Worm (Caenorhabditis elegans) whole organism, young adult: ENCODE results near the gene mob-2.

Experiments used
- B0019.2 ChIP-seq: fragments of 200-800 bp; sonication (Bioruptor generic); conservative IDR thresholded peaks from 2 replicates; pipeline ENCODE4 v1.3.6; 2022; ENCODE audit warnings: missing genetic modification reagents, missing genetic modification characterization, missing compliant biosample characterization
- B0035.1 ChIP-seq: sonication (generic microtip); optimal IDR thresholded peaks from 2 replicates; lab custom pipeline; 2016; ENCODE audit warnings: missing genetic modification characterization, mild to moderate bottlenecking, missing compliant biosample characterization, missing genotype, missing genetic modification reagents
- B0336.3 ChIP-seq: fragments of 200-800 bp; sonication (Bioruptor generic); IDR thresholded peaks from 2 replicates; pipeline ENCODE4 v1.3.6; 2022; ENCODE audit warnings: missing genetic modification characterization, missing compliant biosample characterization
- C06A6.2 ChIP-seq: fragments of 200-800 bp; sonication (Bioruptor generic); conservative IDR thresholded peaks from 2 replicates; pipeline ENCODE4 v1.3.6; 2022; ENCODE audit warnings: missing genetic modification characterization, missing compliant biosample characterization
- F22D6.2 ChIP-seq: sonication (generic microtip); optimal IDR thresholded peaks from 2 replicates; lab custom pipeline; 2016; ENCODE audit warnings: mild to moderate bottlenecking, missing genetic modification characterization, missing compliant biosample characterization
- F33H1.4 ChIP-seq: fragments of 200-800 bp; sonication (Bioruptor generic); IDR thresholded peaks from 2 replicates; pipeline ENCODE4 v1.3.6; 2022; ENCODE audit warnings: missing genetic modification reagents, missing genetic modification characterization, missing compliant biosample characterization
- F49E8.2 ChIP-seq: sonication (generic microtip); optimal IDR thresholded peaks from 3 replicates; lab custom pipeline; 2017; ENCODE audit warnings: missing genetic modification characterization, mild to moderate bottlenecking, missing compliant biosample characterization, antibody characterized with exemption, moderate library complexity; ENCODE audit not compliant: insufficient read depth
- F57A8.1 ChIP-seq: fragments of 200-800 bp; sonication (Bioruptor generic); optimal IDR thresholded peaks from 2 replicates; lab custom pipeline; 2018; ENCODE audit warnings: mild to moderate bottlenecking, missing genetic modification characterization, moderate library complexity, missing compliant biosample characterization
- F57C9.4 ChIP-seq: sonication (generic microtip); optimal IDR thresholded peaks from 2 replicates; lab custom pipeline; 2017; ENCODE audit warnings: mild to moderate bottlenecking, missing genetic modification characterization, missing compliant biosample characterization
- K11D2.4 ChIP-seq: fragments of 200-800 bp; sonication (Bioruptor generic); IDR thresholded peaks from 2 replicates; pipeline ENCODE4 v1.3.6; 2022; ENCODE audit warnings: missing genetic modification reagents, missing genetic modification characterization, missing compliant biosample characterization
- T26A5.8 ChIP-seq: sonication (generic microtip); optimal IDR thresholded peaks from 2 replicates; lab custom pipeline; 2016; ENCODE audit warnings: missing genetic modification characterization, missing compliant biosample characterization
- Y53F4B.3 ChIP-seq: fragments of 200-800 bp; sonication (Bioruptor generic); IDR thresholded peaks from 2 replicates; pipeline ENCODE4 v1.3.6; 2022; ENCODE audit warnings: missing genetic modification reagents, missing genetic modification characterization, missing compliant biosample characterization
- Y67H2A.10 ChIP-seq: fragments of 200-800 bp; sonication (Bioruptor generic); conservative IDR thresholded peaks from 2 replicates; pipeline ENCODE4 v1.3.6; 2022; ENCODE audit warnings: missing genetic modification reagents, missing genetic modification characterization, missing compliant biosample characterization
- Y79H2A.3 ChIP-seq: fragments of 200-800 bp; sonication (Bioruptor generic); conservative IDR thresholded peaks from 2 replicates; pipeline ENCODE4 v1.3.6; 2022; ENCODE audit warnings: missing genetic modification reagents, missing genetic modification characterization, missing compliant biosample characterization
- ZK185.1 ChIP-seq: sonication (generic microtip); optimal IDR thresholded peaks from 2 replicates; lab custom pipeline; 2016; ENCODE audit warnings: mild to moderate bottlenecking, missing genetic modification characterization, missing compliant biosample characterization; ENCODE audit not compliant: poor library complexity, severe bottlenecking
- ama-1 ChIP-seq, 3 experiments: fragments of 150-350 bp in 1 of 3; sonication (generic microtip) in 2 of 3; optimal IDR thresholded peaks; 2 replicates each; lab custom pipeline; 2014 to 2018; ENCODE audit warnings: missing biosample characterization in 2 of 3, missing genetic modification characterization in 2 of 3, missing genetic modification reagents in 2 of 3
- athp-1 ChIP-seq: sonication (generic microtip); optimal IDR thresholded peaks from 2 replicates; lab custom pipeline; 2017; ENCODE audit warnings: mild to moderate bottlenecking, missing genetic modification characterization, missing compliant biosample characterization
- bed-2 ChIP-seq: fragments of 200-800 bp; sonication (Bioruptor generic); IDR thresholded peaks from 2 replicates; pipeline ENCODE4 v1.3.6; 2022; ENCODE audit warnings: missing genetic modification reagents, missing genetic modification characterization, missing compliant biosample characterization
- cebp-2 ChIP-seq: fragments of 200-800 bp; sonication (Bioruptor generic); IDR thresholded peaks from 2 replicates; pipeline ENCODE4 v1.3.6; 2022; ENCODE audit warnings: missing genetic modification characterization, missing compliant biosample characterization
- ceh-58 ChIP-seq: fragments of 200-800 bp; sonication (Bioruptor generic); IDR thresholded peaks from 2 replicates; pipeline ENCODE4 v1.3.6; 2022; ENCODE audit warnings: missing genetic modification characterization, missing compliant biosample characterization
- ceh-91 ChIP-seq: fragments of 200-800 bp; sonication (Bioruptor generic); IDR thresholded peaks from 2 replicates; pipeline ENCODE4 v1.3.6; 2022; ENCODE audit warnings: missing genetic modification reagents, missing genetic modification characterization, missing compliant biosample characterization
- dpl-1 ChIP-seq: fragments of 150-350 bp; optimal IDR thresholded peaks from 2 replicates; lab custom pipeline; 2014; ENCODE audit warnings: missing biosample characterization, missing genetic modification reagents, missing genetic modification characterization
- egrh-3 ChIP-seq: fragments of 200-800 bp; sonication (Bioruptor generic); IDR thresholded peaks from 2 replicates; pipeline ENCODE4 v1.3.6; 2022; ENCODE audit warnings: missing genetic modification reagents, missing genetic modification characterization, missing compliant biosample characterization
- hlh-12 ChIP-seq: sonication (generic microtip); optimal IDR thresholded peaks from 2 replicates; lab custom pipeline; 2016; ENCODE audit warnings: missing genetic modification characterization, missing compliant biosample characterization
- hmg-20 ChIP-seq: fragments of 200-800 bp; sonication (Bioruptor generic); IDR thresholded peaks from 2 replicates; pipeline ENCODE4 v1.3.6; 2022; ENCODE audit warnings: missing genetic modification reagents, missing genetic modification characterization, missing compliant biosample characterization
- hsf-1 ChIP-seq: fragments of 200-800 bp; sonication (Bioruptor generic); IDR thresholded peaks from 2 replicates; pipeline ENCODE4 v1.3.6; 2022; ENCODE audit warnings: missing genetic modification reagents, missing genetic modification characterization, missing compliant biosample characterization
- let-607 ChIP-seq, 2 experiments: fragments of 200-800 bp in 1 of 2; sonication (Bioruptor generic) in 1 of 2; sonication (generic microtip) in 1 of 2; optimal IDR thresholded peaks; 2 replicates each; lab custom pipeline; 2016 to 2018; ENCODE audit warnings: mild to moderate bottlenecking in 2 of 2, missing compliant biosample characterization in 2 of 2, missing genetic modification characterization in 2 of 2, moderate library complexity in 2 of 2, missing genotype in 1 of 2
- madf-6 ChIP-seq: fragments of 200-800 bp; sonication (Bioruptor generic); IDR thresholded peaks from 2 replicates; pipeline ENCODE4 v1.3.6; 2022; ENCODE audit warnings: missing genetic modification reagents, missing genetic modification characterization, missing compliant biosample characterization
- mcd-1 ChIP-seq: fragments of 200-800 bp; sonication (Bioruptor generic); IDR thresholded peaks from 2 replicates; pipeline ENCODE4 v1.3.6; 2022; ENCODE audit warnings: missing genetic modification reagents, missing genetic modification characterization, missing compliant biosample characterization
- nfyb-1 ChIP-seq: fragments of 200-800 bp; sonication (Bioruptor generic); IDR thresholded peaks from 2 replicates; pipeline ENCODE4 v1.3.6; 2022; ENCODE audit warnings: missing genetic modification reagents, missing genetic modification characterization, missing compliant biosample characterization
- nhr-179 ChIP-seq: sonication (generic microtip); optimal IDR thresholded peaks from 2 replicates; lab custom pipeline; 2016; ENCODE audit warnings: mild to moderate bottlenecking, missing genetic modification characterization, missing compliant biosample characterization
- pha-4 ChIP-seq: fragments of 150-350 bp; sonication (generic microtip); optimal IDR thresholded peaks from 2 replicates; lab custom pipeline; 2014; ENCODE audit warnings: missing biosample characterization, missing genetic modification reagents, missing genetic modification characterization
- rec-8 ChIP-seq, 2 experiments: sonication (generic microtip); optimal IDR thresholded peaks; 2 replicates each; lab custom pipeline; 2016; ENCODE audit warnings: mild to moderate bottlenecking in 2 of 2, missing genetic modification characterization in 2 of 2, missing genetic modification reagents in 2 of 2, missing genotype in 2 of 2, missing biosample characterization in 1 of 2, missing compliant biosample characterization in 1 of 2, moderate library complexity in 1 of 2
- rpc-1 ChIP-seq, 2 experiments: fragments of 150-350 bp in 1 of 2; sonication (generic microtip) in 1 of 2; optimal IDR thresholded peaks; 2 replicates each; lab custom pipeline; 2014 to 2018; ENCODE audit warnings: missing biosample characterization in 1 of 2, missing genetic modification characterization in 1 of 2, missing genetic modification reagents in 1 of 2, missing genotype in 1 of 2
- sea-2 ChIP-seq: fragments of 200-800 bp; sonication (Bioruptor generic); IDR thresholded peaks from 2 replicates; pipeline ENCODE4 v1.3.6; 2022; ENCODE audit warnings: missing genetic modification characterization, missing compliant biosample characterization
- snpc-1.1 ChIP-seq: sonication (generic microtip); optimal IDR thresholded peaks from 2 replicates; lab custom pipeline; 2017; ENCODE audit warnings: missing genetic modification characterization, mild to moderate bottlenecking, missing compliant biosample characterization, antibody characterized with exemption, moderate library complexity, missing genotype, missing genetic modification reagents; ENCODE audit not compliant: insufficient read depth
- snpc-4 ChIP-seq, 5 experiments: fragments of 150-350 bp in 1 of 5; sonication (generic microtip) in 4 of 5; optimal IDR thresholded peaks; 2 replicates each; lab custom pipeline; 2014 to 2018; ENCODE audit warnings: missing genetic modification characterization in 5 of 5, missing biosample characterization in 3 of 5, antibody characterized with exemption in 2 of 5, mild to moderate bottlenecking in 2 of 5, missing compliant biosample characterization in 2 of 5, missing genotype in 2 of 5, moderate library complexity in 2 of 5, missing genetic modification reagents in 1 of 5
- somi-1 ChIP-seq: fragments of 200-800 bp; sonication (Bioruptor generic); optimal IDR thresholded peaks from 2 replicates; lab custom pipeline; 2018; ENCODE audit warnings: mild to moderate bottlenecking, missing genetic modification characterization, missing compliant biosample characterization
- sptf-2 ChIP-seq: fragments of 200-800 bp; sonication (Bioruptor generic); optimal IDR thresholded peaks from 2 replicates; lab custom pipeline; 2018; ENCODE audit warnings: mild to moderate bottlenecking, missing genetic modification characterization, missing compliant biosample characterization
- tbp1 ChIP-seq: fragments of 200-800 bp; sonication (Bioruptor generic); optimal IDR thresholded peaks from 2 replicates; lab custom pipeline; 2018; ENCODE audit warnings: mild to moderate bottlenecking, missing genetic modification characterization, missing compliant biosample characterization
- unc-130 ChIP-seq: sonication (generic microtip); optimal IDR thresholded peaks from 2 replicates; lab custom pipeline; 2016; ENCODE audit warnings: missing genetic modification reagents, missing genetic modification characterization, missing compliant biosample characterization
- zfh-2 ChIP-seq: fragments of 200-800 bp; sonication (Bioruptor generic); conservative IDR thresholded peaks from 2 replicates; pipeline ENCODE4 v1.3.6; 2022; ENCODE audit warnings: missing genetic modification reagents, missing genetic modification characterization, missing compliant biosample characterization
- ztf-18 ChIP-seq: sonication (generic microtip); optimal IDR thresholded peaks from 2 replicates; lab custom pipeline; 2016; ENCODE audit warnings: missing genotype, mild to moderate bottlenecking, missing genetic modification characterization, missing compliant biosample characterization
- ztf-26 ChIP-seq: sonication (generic microtip); optimal IDR thresholded peaks from 2 replicates; lab custom pipeline; 2017; ENCODE audit warnings: missing genetic modification characterization, missing compliant biosample characterization
- ztf-28 ChIP-seq: fragments of 200-800 bp; sonication (Bioruptor generic); IDR thresholded peaks from 2 replicates; pipeline ENCODE4 v1.3.6; 2022; ENCODE audit warnings: missing genetic modification reagents, missing genetic modification characterization, missing compliant biosample characterization
- ztf-3 ChIP-seq: fragments of 200-800 bp; sonication (Bioruptor generic); optimal IDR thresholded peaks from 2 replicates; lab custom pipeline; 2018; ENCODE audit warnings: mild to moderate bottlenecking, missing genetic modification characterization, missing compliant biosample characterization

mob-2 gene

ce11 chrX:13144975-13145618 lies 24.8 kb downstream of the mob-2 start (continued):
- TF ChIP-seq F22D6.2 (tag; lab: Kevin White, UChicago) (peak; percentile 71), K11D2.4 (peak; percentile 89), egrh-3 (peak; percentile 88), snpc-4 (GFP tag; optimal IDR thresholded peaks at IDR 0.05; lab: Kevin White, UChicago) (peak; percentile 18), snpc-4 (tag; optimal IDR thresholded peaks at IDR 0.05; lab: Kevin White, UChicago) (peak; percentile 47 to 81 (median 72)), ztf-26 (peak; percentile 94), hlh-12 (no peak), somi-1 (GFP tag; lab: Kevin White, UChicago) (peak; percentile 90), Y79H2A.3 (no peak), zfh-2 (GFP tag; lab: Robert Waterston, UW) (peak; percentile 99), ztf-18 (tag; lab: Kevin White, UChicago) (peak; percentile 34), hmg-20 (GFP tag; lab: Robert Waterston, UW) (no peak), ztf-28 (GFP tag; lab: Robert Waterston, UW) (no peak), nhr-179 (tag; lab: Kevin White, UChicago) (no peak), tbp1 (GFP tag; lab: Kevin White, UChicago) (peak; percentile 69), Y53F4B.3 (GFP tag; lab: Robert Waterston, UW) (no peak), sea-2 (GFP tag; lab: Robert Waterston, UW) (peak; percentile 90), F57C9.4 (tag; lab: Kevin White, UChicago) (no peak), ZK185.1 (tag; lab: Kevin White, UChicago) (peak; percentile 76), hsf-1 (peak; percentile 45; the same call in 1 of the 2 replicates), cebp-2 (GFP tag; lab: Robert Waterston, UW) (0 out of 2 replicates have a peak, but pooled peaks have one; percentile 43), athp-1 (tag; lab: Kevin White, UChicago) (peak; percentile 77), T26A5.8 (tag; lab: Kevin White, UChicago) (no peak), B0019.2 (GFP tag; lab: Robert Waterston, UW) (no peak), B0336.3 (GFP tag; lab: Robert Waterston, UW) (peak; percentile 94), ceh-91 (no peak), bed-2 (GFP tag; lab: Robert Waterston, UW) (no peak), ceh-58 (GFP tag; lab: Robert Waterston, UW) (0 out of 2 replicates have a peak, but pooled peaks have one; percentile 49), B0035.1 (peak; percentile 53), ztf-3 (GFP tag; lab: Kevin White, UChicago) (peak; percentile 13), mcd-1 (peak; percentile 83), dpl-1 (no peak), let-607 (tag; optimal IDR thresholded peaks at IDR 0.05; lab: Kevin White, UChicago) (peak; percentile 53 to 90), Y67H2A.10 (GFP tag; lab: Robert Waterston, UW) (peak; percentile 67; the same call in 1 of the 2 replicates), sptf-2 (GFP tag; lab: Kevin White, UChicago) (no peak), C06A6.2 (GFP tag; lab: Robert Waterston, UW) (peak; percentile 89), F49E8.2 (tag; lab: Kevin White, UChicago) (no peak), madf-6 (GFP tag; lab: Robert Waterston, UW) (no peak), ama-1 (optimal IDR thresholded peaks at IDR 0.05; lab: Kevin White, UChicago) (peak; percentile 97), ama-1 (GFP tag; optimal IDR thresholded peaks at IDR 0.05; lab: Kevin White, UChicago) (peak in 1 of 2 experiments; percentile 63), rec-8 (tag; optimal IDR thresholded peaks at IDR 0.05; lab: Kevin White, UChicago) (no peak), pha-4 (tag; lab: Kevin White, UChicago) (no peak), F33H1.4 (GFP tag; lab: Robert Waterston, UW) (no peak), unc-130 (GFP tag; lab: Kevin White, UChicago) (no peak), snpc-1.1 (tag; lab: Kevin White, UChicago) (no peak), rpc-1 (optimal IDR thresholded peaks at IDR 0.05; lab: Kevin White, UChicago) (no peak), rpc-1 (tag; optimal IDR thresholded peaks at IDR 0.05; lab: Kevin White, UChicago) (no peak), nfyb-1 (peak; percentile 94), F57A8.1 (peak; percentile 30)
